Worm (Caenorhabditis elegans) whole organism, L3 larva: ENCODE measurements around the gene K02D10.2.
A peak's percentile ranks its signal among the peaks of the same experiment; 100 is the strongest.

Experiments
- R02D3.7 ChIP-seq: fragments of 150-350 bp; optimal IDR thresholded peaks from 2 replicates; lab custom pipeline; 2014; ENCODE audit warnings: missing biosample characterization, missing genetic modification characterization
- ZK546.5 ChIP-seq: sonication (generic microtip); optimal IDR thresholded peaks from 2 replicates; lab custom pipeline; 2017; ENCODE audit warnings: missing biosample characterization, missing genetic modification characterization
- aly-2 ChIP-seq: fragments of 150-350 bp; optimal IDR thresholded peaks from 2 replicates; lab custom pipeline; 2014; ENCODE audit warnings: missing biosample characterization, missing genetic modification characterization
- ama-1 ChIP-seq: fragments of 150-350 bp; optimal IDR thresholded peaks from 2 replicates; lab custom pipeline; 2018
- ceh-16 ChIP-seq: sonication (generic microtip); optimal IDR thresholded peaks from 2 replicates; lab custom pipeline; 2017; ENCODE audit warnings: missing biosample characterization, missing genetic modification characterization
- ceh-28 ChIP-seq: fragments of 150-350 bp; optimal IDR thresholded peaks from 2 replicates; lab custom pipeline; 2014; ENCODE audit warnings: missing biosample characterization, missing genetic modification reagents, missing genetic modification characterization
- ceh-82 ChIP-seq: fragments of 150-350 bp; optimal IDR thresholded peaks from 2 replicates; lab custom pipeline; 2014; ENCODE audit warnings: missing biosample characterization, missing genetic modification characterization
- ceh-9 ChIP-seq: sonication (generic microtip); optimal IDR thresholded peaks from 2 replicates; lab custom pipeline; 2018; ENCODE audit warnings: missing biosample characterization, missing genetic modification characterization
- daf-12 ChIP-seq: fragments of 150-350 bp; optimal IDR thresholded peaks from 2 replicates; lab custom pipeline; 2014; ENCODE audit warnings: missing biosample characterization, missing genetic modification reagents, missing genetic modification characterization
- egl-27 ChIP-seq: sonication (generic microtip); optimal IDR thresholded peaks from 4 replicates; lab custom pipeline; 2017; ENCODE audit warnings: missing biosample characterization, missing genetic modification reagents, missing genetic modification characterization
- egl-5 ChIP-seq: fragments of 150-350 bp; optimal IDR thresholded peaks from 2 replicates; lab custom pipeline; 2017; ENCODE audit warnings: missing biosample characterization, missing genetic modification reagents, missing genetic modification characterization, inconsistent platforms
- elt-1 ChIP-seq: fragments of 150-350 bp; optimal IDR thresholded peaks from 2 replicates; lab custom pipeline; 2014; ENCODE audit warnings: missing biosample characterization, missing genetic modification characterization
- elt-2 ChIP-seq: sonication (generic microtip); optimal IDR thresholded peaks from 2 replicates; lab custom pipeline; 2016; ENCODE audit warnings: missing genetic modification reagents, mild to moderate bottlenecking, missing genetic modification characterization, missing compliant biosample characterization
- elt-3 ChIP-seq, 3 experiments: fragments of 150-350 bp in 1 of 3; sonication (generic microtip) in 2 of 3; optimal IDR thresholded peaks; 2 replicates in 2 of 3; 4 replicates in 1 of 3; lab custom pipeline; 2014 to 2017; ENCODE audit warnings: missing biosample characterization in 3 of 3, missing genetic modification characterization in 3 of 3
- eor-1 ChIP-seq, 2 experiments: fragments of 150-350 bp; optimal IDR thresholded peaks; 2 replicates each; lab custom pipeline; 2014 to 2018; ENCODE audit warnings: missing biosample characterization in 2 of 2, missing genetic modification characterization in 2 of 2
- fkh-10 ChIP-seq: sonication (generic microtip); optimal IDR thresholded peaks from 2 replicates; lab custom pipeline; 2017; ENCODE audit warnings: missing biosample characterization, missing genetic modification reagents, missing genetic modification characterization
- fkh-2 ChIP-seq: fragments of 150-350 bp; optimal IDR thresholded peaks from 2 replicates; lab custom pipeline; 2014; ENCODE audit warnings: missing biosample characterization, missing genetic modification reagents, missing genetic modification characterization
- fos-1 ChIP-seq: fragments of 150-350 bp; optimal IDR thresholded peaks from 2 replicates; lab custom pipeline; 2014; ENCODE audit warnings: missing biosample characterization, missing genetic modification characterization
- hmg-11 ChIP-seq: sonication (generic microtip); optimal IDR thresholded peaks from 2 replicates; lab custom pipeline; 2016; ENCODE audit warnings: missing genetic modification characterization, missing compliant biosample characterization
- jun-1 ChIP-seq: fragments of 150-350 bp; optimal IDR thresholded peaks from 2 replicates; lab custom pipeline; 2014; ENCODE audit warnings: missing biosample characterization, missing genetic modification reagents, missing genetic modification characterization
- lin-15B ChIP-seq: fragments of 150-350 bp; optimal IDR thresholded peaks from 2 replicates; lab custom pipeline; 2014; ENCODE audit warnings: missing biosample characterization, missing genetic modification characterization
- lin-39 ChIP-seq: fragments of 150-350 bp; optimal IDR thresholded peaks from 2 replicates; lab custom pipeline; 2018; ENCODE audit warnings: missing biosample characterization, missing genetic modification reagents, missing genetic modification characterization
- lsy-12 ChIP-seq: sonication (generic microtip); optimal IDR thresholded peaks from 2 replicates; lab custom pipeline; 2016; ENCODE audit warnings: mild to moderate bottlenecking, missing genetic modification characterization, missing compliant biosample characterization
- mdl-1 ChIP-seq: fragments of 150-350 bp; optimal IDR thresholded peaks from 2 replicates; lab custom pipeline; 2014; ENCODE audit warnings: missing biosample characterization, missing genetic modification characterization
- mml-1 ChIP-seq: fragments of 150-350 bp; sonication (generic microtip); optimal IDR thresholded peaks from 3 replicates; lab custom pipeline; 2014; ENCODE audit warnings: missing biosample characterization, missing genetic modification characterization
- nfya-1 ChIP-seq: sonication (generic microtip); optimal IDR thresholded peaks from 2 replicates; lab custom pipeline; 2017; ENCODE audit warnings: missing genetic modification characterization, mild to moderate bottlenecking, missing compliant biosample characterization, antibody characterized with exemption, moderate library complexity; ENCODE audit not compliant: insufficient read depth
- nhr-11 ChIP-seq: fragments of 150-350 bp; optimal IDR thresholded peaks from 2 replicates; lab custom pipeline; 2014; ENCODE audit warnings: missing biosample characterization, missing genetic modification characterization
- nhr-12 ChIP-seq: fragments of 150-350 bp; optimal IDR thresholded peaks from 2 replicates; lab custom pipeline; 2014; ENCODE audit warnings: missing biosample characterization, missing genetic modification characterization
- nhr-23 ChIP-seq: fragments of 150-350 bp; optimal IDR thresholded peaks from 2 replicates; lab custom pipeline; 2014; ENCODE audit warnings: missing biosample characterization, missing genetic modification reagents, missing genetic modification characterization
- nhr-237 ChIP-seq: fragments of 150-350 bp; optimal IDR thresholded peaks from 2 replicates; lab custom pipeline; 2014; ENCODE audit warnings: missing biosample characterization, missing genetic modification characterization
- nhr-25 ChIP-seq: sonication (generic microtip); optimal IDR thresholded peaks from 2 replicates; lab custom pipeline; 2017; ENCODE audit warnings: missing biosample characterization, missing genetic modification characterization
- nhr-28 ChIP-seq: fragments of 150-350 bp; optimal IDR thresholded peaks from 2 replicates; lab custom pipeline; 2014; ENCODE audit warnings: missing biosample characterization, missing genetic modification characterization
- nhr-43 ChIP-seq: sonication (generic microtip); optimal IDR thresholded peaks from 2 replicates; lab custom pipeline; 2016; ENCODE audit warnings: mild to moderate bottlenecking, missing genetic modification characterization, missing compliant biosample characterization; ENCODE audit not compliant: poor library complexity, severe bottlenecking
- nhr-67 ChIP-seq: fragments of 150-350 bp; optimal IDR thresholded peaks from 2 replicates; lab custom pipeline; 2014; ENCODE audit warnings: missing biosample characterization, missing genetic modification characterization
- nhr-76 ChIP-seq: fragments of 150-350 bp; sonication (generic microtip); optimal IDR thresholded peaks from 5 replicates; lab custom pipeline; 2014; ENCODE audit warnings: missing biosample characterization, missing genetic modification characterization
- nhr-77 ChIP-seq: fragments of 150-350 bp; optimal IDR thresholded peaks from 2 replicates; lab custom pipeline; 2014; ENCODE audit warnings: missing biosample characterization, missing genetic modification characterization
- pha-4 ChIP-seq: fragments of 150-350 bp; optimal IDR thresholded peaks from 2 replicates; lab custom pipeline; 2014; ENCODE audit warnings: missing biosample characterization, missing genetic modification reagents, missing genetic modification characterization
- pqm-1 ChIP-seq: fragments of 150-350 bp; optimal IDR thresholded peaks from 2 replicates; lab custom pipeline; 2017; ENCODE audit warnings: missing biosample characterization, missing genetic modification characterization, inconsistent platforms
- sea-2 ChIP-seq: fragments of 150-350 bp; sonication (generic microtip); optimal IDR thresholded peaks from 4 replicates; lab custom pipeline; 2014; ENCODE audit warnings: missing biosample characterization, missing genetic modification reagents, missing genetic modification characterization
- skn-1 ChIP-seq: fragments of 150-350 bp; optimal IDR thresholded peaks from 2 replicates; lab custom pipeline; 2014; ENCODE audit warnings: missing biosample characterization, missing genetic modification characterization
- snpc-4 ChIP-seq: fragments of 150-350 bp; optimal IDR thresholded peaks from 2 replicates; lab custom pipeline; 2014; ENCODE audit warnings: missing biosample characterization, missing genetic modification characterization
- tbx-2 ChIP-seq: sonication (generic microtip); optimal IDR thresholded peaks from 2 replicates; lab custom pipeline; 2016; ENCODE audit warnings: mild to moderate bottlenecking, missing genetic modification characterization, missing compliant biosample characterization
- unc-39 ChIP-seq: sonication (generic microtip); optimal IDR thresholded peaks from 4 replicates; lab custom pipeline; 2017; ENCODE audit warnings: missing biosample characterization, missing genetic modification characterization
- unc-62 ChIP-seq: fragments of 150-350 bp; sonication (generic microtip); optimal IDR thresholded peaks from 4 replicates; lab custom pipeline; 2014; ENCODE audit warnings: missing biosample characterization, missing genetic modification reagents, missing genetic modification characterization
- zag-1 ChIP-seq: fragments of 150-350 bp; optimal IDR thresholded peaks from 2 replicates; lab custom pipeline; 2014; ENCODE audit warnings: missing biosample characterization, missing genetic modification characterization
- ztf-11 ChIP-seq: fragments of 150-350 bp; optimal IDR thresholded peaks from 2 replicates; lab custom pipeline; 2014; ENCODE audit warnings: missing biosample characterization, missing genetic modification characterization
- ztf-4 ChIP-seq: fragments of 150-350 bp; optimal IDR thresholded peaks from 2 replicates; lab custom pipeline; 2014; ENCODE audit warnings: missing biosample characterization, missing genetic modification characterization

K02D10.2 gene

ce11 chrIII:8785426-8785825 is 14.4 kb upstream of the K02D10.2 start:
- TF ChIP-seq pqm-1 (tag; lab: Kevin White, UChicago) (peak; percentile 36), egl-27 (tag; lab: Kevin White, UChicago) (no peak), R02D3.7 (tag; lab: Kevin White, UChicago) (no peak), nhr-76 (tag; lab: Kevin White, UChicago) (no peak), fkh-2 (tag; lab: Kevin White, UChicago) (no peak), eor-1 (tag; optimal IDR thresholded peaks at IDR 0.05; lab: Kevin White, UChicago) (no peak), ZK546.5 (tag; lab: Kevin White, UChicago) (no peak), lsy-12 (tag; lab: Kevin White, UChicago) (no peak), ceh-16 (tag; lab: Kevin White, UChicago) (no peak), ztf-11 (tag; lab: Kevin White, UChicago) (no peak), hmg-11 (no peak), ztf-4 (tag; lab: Kevin White, UChicago) (no peak), nfya-1 (peak; percentile 64), sea-2 (GFP tag; lab: Kevin White, UChicago) (no peak), nhr-28 (tag; lab: Kevin White, UChicago) (no peak), ceh-82 (no peak), nhr-23 (no peak), skn-1 (tag; lab: Kevin White, UChicago) (no peak), pha-4 (peak; percentile 96), elt-1 (tag; lab: Kevin White, UChicago) (no peak), nhr-43 (tag; lab: Kevin White, UChicago) (no peak), snpc-4 (tag; lab: Kevin White, UChicago) (no peak), egl-5 (no peak), tbx-2 (tag; lab: Kevin White, UChicago) (no peak), zag-1 (tag; lab: Kevin White, UChicago) (no peak), mdl-1 (tag; lab: Kevin White, UChicago) (peak; percentile 71), nhr-77 (no peak), nhr-11 (tag; lab: Kevin White, UChicago) (peak; percentile 36), ceh-9 (tag; lab: Kevin White, UChicago) (no peak), jun-1 (tag; lab: Kevin White, UChicago) (peak; percentile 69), fos-1 (tag; lab: Kevin White, UChicago) (no peak), lin-39 (peak; percentile 80), unc-62 (no peak), ceh-28 (no peak), fkh-10 (no peak), daf-12 (tag; lab: Kevin White, UChicago) (no peak), nhr-67 (tag; lab: Kevin White, UChicago) (no peak), mml-1 (tag; lab: Kevin White, UChicago) (no peak), nhr-25 (tag; lab: Kevin White, UChicago) (no peak), lin-15B (tag; lab: Kevin White, UChicago) (peak; percentile 27), aly-2 (no peak), elt-2 (tag; lab: Kevin White, UChicago) (peak; percentile 28), nhr-12 (tag; lab: Kevin White, UChicago) (no peak), ama-1 (lab: Kevin White, UChicago) (no peak), unc-39 (tag; lab: Kevin White, UChicago) (no peak), nhr-237 (tag; lab: Kevin White, UChicago) (no peak), elt-3 (tag; optimal IDR thresholded peaks at IDR 0.05; lab: Kevin White, UChicago) (no peak)

ce11 chrIII:8784500-8784899 is 13.4 kb upstream of the K02D10.2 start:
- TF ChIP-seq nfya-1 (no peak), ceh-9 (tag; lab: Kevin White, UChicago) (no peak), nhr-77 (no peak)
